Fruit fly (Drosophila melanogaster) whole organism, embryonic: ENCODE results near the gene dx.

Experiments
- Atf-2 ChIP-seq: fragments of 200-800 bp; sonication (Bioruptor generic); optimal IDR thresholded peaks from 2 replicates; lab custom pipeline; 2016; ENCODE audit warnings: missing biosample characterization, missing genetic modification characterization
- Bdp1 ChIP-seq: fragments of 200-800 bp; sonication (Bioruptor generic); optimal IDR thresholded peaks from 3 replicates; lab custom pipeline; 2016; ENCODE audit warnings: missing biosample characterization, missing genetic modification characterization
- C15 ChIP-seq: fragments of 200-800 bp; sonication (Bioruptor generic); IDR thresholded peaks from 3 replicates; pipeline ENCODE4 v1.3.6; 2022; ENCODE audit warnings: missing biosample characterization, missing genetic modification characterization
- CG10274 ChIP-seq: fragments of 200-800 bp; sonication (Bioruptor generic); optimal IDR thresholded peaks from 3 replicates; lab custom pipeline; 2017; ENCODE audit warnings: missing biosample characterization, mild to moderate bottlenecking, missing genetic modification characterization
- CG11398 ChIP-seq: fragments of 200-800 bp; sonication (Bioruptor generic); optimal IDR thresholded peaks from 2 replicates; lab custom pipeline; 2016; ENCODE audit warnings: missing biosample characterization, missing genetic modification characterization
- CG11560 ChIP-seq: fragments of 200-800 bp; sonication (Bioruptor generic); IDR thresholded peaks from 3 replicates; pipeline ENCODE4 v1.3.6; 2022; ENCODE audit warnings: missing biosample characterization, missing genetic modification characterization
- CG1233 ChIP-seq: fragments of 200-800 bp; sonication (Bioruptor generic); optimal IDR thresholded peaks from 4 replicates; lab custom pipeline; 2018; ENCODE audit warnings: missing biosample characterization, mild to moderate bottlenecking, missing genetic modification characterization
- CG12659 ChIP-seq: fragments of 200-800 bp; sonication (Bioruptor generic); optimal IDR thresholded peaks from 3 replicates; lab custom pipeline; 2017; ENCODE audit warnings: mild to moderate bottlenecking, missing biosample characterization, missing genetic modification reagents, missing genetic modification characterization
- CG12942 ChIP-seq: fragments of 200-800 bp; sonication (Bioruptor generic); optimal IDR thresholded peaks from 3 replicates; lab custom pipeline; 2016; ENCODE audit warnings: missing biosample characterization, missing genetic modification characterization
- CG15479 ChIP-seq: fragments of 200-800 bp; sonication (Bioruptor generic); optimal IDR thresholded peaks from 3 replicates; lab custom pipeline; 2019; ENCODE audit warnings: missing biosample characterization, mild to moderate bottlenecking, missing genetic modification characterization, moderate library complexity
- CG16863 ChIP-seq: fragments of 200-800 bp; sonication (Bioruptor generic); optimal IDR thresholded peaks from 3 replicates; lab custom pipeline; 2016; ENCODE audit warnings: missing biosample characterization, missing genetic modification characterization
- CG17829 ChIP-seq: fragments of 200-800 bp; optimal IDR thresholded peaks from 2 replicates; lab custom pipeline; 2019; ENCODE audit warnings: missing biosample characterization, mild to moderate bottlenecking, missing genetic modification characterization, moderate library complexity
- CG18476 ChIP-seq: fragments of 200-800 bp; sonication (Bioruptor generic); optimal IDR thresholded peaks from 2 replicates; lab custom pipeline; 2016; ENCODE audit warnings: missing biosample characterization, mild to moderate bottlenecking, missing genetic modification characterization
- CG2199 ChIP-seq: fragments of 200-800 bp; sonication (Bioruptor generic); IDR thresholded peaks from 3 replicates; pipeline ENCODE4 v1.3.6; 2022; ENCODE audit warnings: missing biosample characterization, missing genetic modification characterization
- CG30403 ChIP-seq: fragments of 200-800 bp; sonication (Bioruptor generic); optimal IDR thresholded peaks from 3 replicates; lab custom pipeline; 2016; ENCODE audit warnings: missing biosample characterization, missing genetic modification characterization
- CG33213 ChIP-seq: fragments of 200-800 bp; sonication (Bioruptor generic); optimal IDR thresholded peaks from 3 replicates; lab custom pipeline; 2016; ENCODE audit warnings: missing biosample characterization, missing genetic modification characterization
- CG3847 ChIP-seq: fragments of 200-800 bp; sonication (Bioruptor generic); IDR thresholded peaks from 2 replicates; pipeline ENCODE4 v1.3.6; 2022; ENCODE audit warnings: missing biosample characterization, missing genetic modification characterization
- CG4730 ChIP-seq: fragments of 200-800 bp; sonication (Bioruptor generic); IDR thresholded peaks from 2 replicates; pipeline ENCODE4 v1.3.6; 2022; ENCODE audit warnings: missing biosample characterization, missing genetic modification characterization
- CG7271 ChIP-seq: fragments of 200-800 bp; sonication (Bioruptor generic); optimal IDR thresholded peaks from 2 replicates; lab custom pipeline; 2018; ENCODE audit warnings: missing biosample characterization, mild to moderate bottlenecking, missing genetic modification characterization, moderate library complexity
- CG9609 ChIP-seq: fragments of 200-800 bp; sonication (Bioruptor generic); optimal IDR thresholded peaks from 3 replicates; lab custom pipeline; 2016; ENCODE audit warnings: missing biosample characterization, missing genetic modification characterization
- CG9932 ChIP-seq: fragments of 200-800 bp; sonication (Bioruptor generic); IDR thresholded peaks from 2 replicates; pipeline ENCODE4 v1.3.6; 2022; ENCODE audit warnings: missing biosample characterization, missing genetic modification characterization
- CTCF ChIP-seq: fragments of 200-800 bp; sonication (Bioruptor generic); optimal IDR thresholded peaks from 2 replicates; lab custom pipeline; 2017; ENCODE audit warnings: missing biosample characterization, mild to moderate bottlenecking, missing genetic modification characterization, moderate library complexity
- Camta ChIP-seq: fragments of 200-800 bp; sonication (Bioruptor generic); optimal IDR thresholded peaks from 2 replicates; lab custom pipeline; 2016; ENCODE audit warnings: missing biosample characterization, missing genetic modification characterization
- Dek ChIP-seq: fragments of 200-800 bp; sonication (Bioruptor generic); optimal IDR thresholded peaks from 3 replicates; lab custom pipeline; 2019; ENCODE audit warnings: missing biosample characterization, mild to moderate bottlenecking, missing genetic modification characterization, moderate library complexity
- Ets65A ChIP-seq: fragments of 200-800 bp; sonication (Bioruptor generic); peaks from one replicate; lab custom pipeline; 2016; ENCODE audit warnings: missing biosample characterization, missing genetic modification characterization
- Ets97D ChIP-seq: fragments of 200-800 bp; sonication (Bioruptor generic); optimal IDR thresholded peaks from 3 replicates; lab custom pipeline; 2016; ENCODE audit warnings: missing biosample characterization, missing genetic modification characterization
- Gsc ChIP-seq: fragments of 200-800 bp; sonication (Bioruptor generic); IDR thresholded peaks from 2 replicates; pipeline ENCODE4 v1.3.6; 2022; ENCODE audit warnings: missing biosample characterization, missing genetic modification characterization
- Mes4 ChIP-seq: fragments of 200-800 bp; sonication (Bioruptor generic); optimal IDR thresholded peaks from 2 replicates; lab custom pipeline; 2016; ENCODE audit warnings: missing biosample characterization, missing genetic modification characterization
- Nf-YB ChIP-seq: fragments of 200-800 bp; sonication (Bioruptor generic); optimal IDR thresholded peaks from 3 replicates; lab custom pipeline; 2019; ENCODE audit warnings: missing biosample characterization, mild to moderate bottlenecking, missing genetic modification characterization, moderate library complexity
- Poxn ChIP-seq: fragments of 200-800 bp; sonication (Bioruptor generic); IDR thresholded peaks from 2 replicates; pipeline ENCODE4 v1.3.6; 2022; ENCODE audit warnings: missing biosample characterization, missing genetic modification characterization
- Sox100B ChIP-seq: fragments of 200-800 bp; sonication (Bioruptor generic); optimal IDR thresholded peaks from 3 replicates; lab custom pipeline; 2018; ENCODE audit warnings: missing biosample characterization, mild to moderate bottlenecking, missing genetic modification characterization
- Stat92E ChIP-seq, 3 experiments: fragments of >200 bp in 2 of 3; fragments of 200-800 bp in 1 of 3; sonication (Bioruptor generic) in 1 of 3; optimal IDR thresholded peaks; 2 replicates each; lab custom pipeline; 2017 to 2019; ENCODE audit warnings: missing biosample characterization in 3 of 3, missing genetic modification characterization in 3 of 3, mild to moderate bottlenecking in 1 of 3, moderate library complexity in 1 of 3
- bab2 ChIP-seq: fragments of 200-800 bp; sonication (Bioruptor generic); optimal IDR thresholded peaks from 2 replicates; lab custom pipeline; 2016; ENCODE audit warnings: missing biosample characterization, missing genetic modification characterization
- chinmo ChIP-seq: fragments of 200-800 bp; sonication (Bioruptor generic); IDR thresholded peaks from 4 replicates; pipeline ENCODE4 v1.3.6; 2022; ENCODE audit warnings: missing biosample characterization, missing genetic modification characterization; ENCODE audit not compliant: partially characterized antibody
- crol ChIP-seq: fragments of 200-800 bp; sonication (Bioruptor generic); IDR thresholded peaks from 2 replicates; pipeline ENCODE4 v1.3.6; 2022; ENCODE audit warnings: missing biosample characterization, missing genetic modification characterization
- en ChIP-seq: fragments of 200-800 bp; sonication (Bioruptor generic); optimal IDR thresholded peaks from 2 replicates; lab custom pipeline; 2016; ENCODE audit warnings: missing biosample characterization, missing genetic modification characterization
- fd64A ChIP-seq: fragments of 200-800 bp; sonication (Bioruptor generic); optimal IDR thresholded peaks from 3 replicates; lab custom pipeline; 2018; ENCODE audit warnings: missing biosample characterization, mild to moderate bottlenecking, missing genetic modification characterization
- fru ChIP-seq: fragments of >200 bp; optimal IDR thresholded peaks from 2 replicates; lab custom pipeline; 2017
- gro ChIP-seq: fragments of 200-800 bp; sonication (Bioruptor generic); optimal IDR thresholded peaks from 2 replicates; lab custom pipeline; 2016; ENCODE audit warnings: missing biosample characterization, missing genetic modification characterization
- h ChIP-seq: fragments of >200 bp; optimal IDR thresholded peaks from 2 replicates; lab custom pipeline; 2017
- inv ChIP-seq: fragments of 200-800 bp; sonication (Bioruptor generic); IDR thresholded peaks from 2 replicates; pipeline ENCODE4 v1.3.6; 2022; ENCODE audit warnings: missing biosample characterization, missing genetic modification characterization; ENCODE audit not compliant: partially characterized antibody
- nerfin-2 ChIP-seq: fragments of 200-800 bp; sonication (Bioruptor generic); IDR thresholded peaks from 2 replicates; pipeline ENCODE4 v1.3.6; 2022; ENCODE audit warnings: missing biosample characterization, missing genetic modification characterization; ENCODE audit not compliant: partially characterized antibody
- slou ChIP-seq: fragments of 200-800 bp; sonication (Bioruptor generic); optimal IDR thresholded peaks from 3 replicates; lab custom pipeline; 2016; ENCODE audit warnings: missing biosample characterization, missing genetic modification characterization
- slp2 ChIP-seq: fragments of 200-800 bp; sonication (Bioruptor generic); optimal IDR thresholded peaks from 2 replicates; lab custom pipeline; 2016; ENCODE audit warnings: missing biosample characterization, missing genetic modification characterization
- so ChIP-seq: fragments of 200-800 bp; sonication (Bioruptor generic); IDR thresholded peaks from 3 replicates; pipeline ENCODE4 v1.3.6; 2022; ENCODE audit warnings: missing biosample characterization, missing genetic modification characterization
- ssp ChIP-seq: fragments of 200-800 bp; sonication (Bioruptor generic); IDR thresholded peaks from 2 replicates; pipeline ENCODE4 v1.3.6; 2022; ENCODE audit warnings: missing biosample characterization, missing genetic modification characterization
- zen2 ChIP-seq: fragments of 200-800 bp; sonication (Bioruptor generic); IDR thresholded peaks from 3 replicates; pipeline ENCODE4 v1.3.6; 2022; ENCODE audit warnings: missing biosample characterization, missing genetic modification characterization; ENCODE audit not compliant: partially characterized antibody

dx gene

dm6 chrX:6549428-6550117 lies 15.8 kb downstream of the dx start (continued):
- TF ChIP-seq CG1233 (GFP tag; lab: Kevin White, UChicago) (peak; percentile 95), CG18476 (peak; percentile 95), CG11398 (GFP tag; lab: Kevin White, UChicago) (peak; percentile 94), Sox100B (GFP tag; lab: Kevin White, UChicago) (peak; percentile 90), zen2 (no peak), CG16863 (GFP tag; lab: Kevin White, UChicago) (peak; percentile 94), nerfin-2 (no peak), CG9932 (GFP tag; lab: Robert Waterston, UW) (peak; percentile 98), Gsc (GFP tag; lab: Robert Waterston, UW) (peak; percentile 86), CG3847 (peak; percentile 96), fd64A (GFP tag; lab: Kevin White, UChicago) (peak; percentile 86), CG7271 (tag; lab: Kevin White, UChicago) (peak; percentile 85), Stat92E (GFP tag; optimal IDR thresholded peaks at IDR 0.05; lab: Kevin White, UChicago) (peak in 1 of 3 experiments; percentile 66), Camta (GFP tag; lab: Kevin White, UChicago) (peak; percentile 92), CG9609 (GFP tag; lab: Kevin White, UChicago) (peak; percentile 93), Bdp1 (GFP tag; lab: Kevin White, UChicago) (peak; percentile 84)

DNA sequence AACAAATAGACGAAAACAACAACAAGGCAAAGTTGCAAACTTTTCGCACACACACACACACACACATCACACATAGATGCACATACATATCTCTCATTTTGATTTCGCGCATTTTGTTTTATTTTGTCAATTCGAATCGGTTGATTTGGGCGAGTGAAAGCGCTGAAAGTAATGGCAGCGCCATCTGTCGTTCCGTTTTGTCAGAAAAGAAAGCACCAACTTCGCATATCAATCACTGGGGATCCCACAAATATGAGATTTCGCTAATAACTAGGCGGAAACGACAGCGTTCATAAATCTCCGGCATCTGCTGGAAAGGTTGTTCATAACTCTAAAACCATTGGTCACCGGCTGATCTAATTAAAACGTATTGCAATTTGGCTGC lies 16.3 kb downstream of the dx start:
- TF ChIP-seq CTCF (GFP tag; lab: Kevin White, UChicago) (peak; percentile 81), CG17829 (no peak)

DNA sequence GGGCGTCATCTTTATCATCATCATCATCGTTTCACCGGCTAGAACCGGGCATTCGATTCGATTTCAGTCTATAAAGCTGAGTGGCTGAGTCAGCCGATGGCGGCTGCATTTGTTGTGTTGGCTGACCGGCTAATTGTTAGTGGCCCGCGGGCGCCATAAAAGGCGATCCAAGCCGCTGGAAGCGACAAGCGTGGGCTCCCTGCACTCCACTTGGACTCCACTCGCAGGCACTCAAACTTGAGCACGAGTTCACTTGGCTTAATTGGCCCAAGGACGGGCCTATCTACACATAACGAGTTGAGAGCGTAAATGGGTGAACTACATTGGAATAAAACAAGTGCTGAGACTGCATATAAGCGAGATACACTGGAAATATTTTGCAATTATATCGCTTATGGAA lies 17.7 kb downstream of the dx start:
- no peak for TF ChIP-seq CG12659 (GFP tag; lab: Kevin White, UChicago)
- peak; percentile 76 for TF ChIP-seq Ets65A
- TF ChIP-seq Dek = no peak
- TF ChIP-seq gro (GFP tag; lab: Kevin White, UChicago) = no peak
- TF ChIP-seq chinmo (GFP tag; lab: Robert Waterston, UW) = peak; percentile 41; the same call in 1 of the 4 replicates
- no peak for TF ChIP-seq fru (lab: Kevin White, UChicago)
- TF ChIP-seq CG12942 (GFP tag; lab: Kevin White, UChicago) = no peak
- no peak for TF ChIP-seq en (GFP tag; lab: Kevin White, UChicago)
- no peak for TF ChIP-seq slp2 (GFP tag; lab: Kevin White, UChicago)
- no peak for TF ChIP-seq CG30403 (GFP tag; lab: Kevin White, UChicago)
- TF ChIP-seq so (GFP tag; lab: Robert Waterston, UW) = no peak
- no peak for TF ChIP-seq CG15479 (GFP tag; lab: Kevin White, UChicago)
- TF ChIP-seq C15 (GFP tag; lab: Robert Waterston, UW) = no peak

dm6 chrX:6571234-6571915 lies 37.6 kb downstream of the dx start:
- TF ChIP-seq ssp (GFP tag; lab: Robert Waterston, UW) (peak; percentile 73), Ets97D (GFP tag; lab: Kevin White, UChicago) (no peak), Poxn (no peak), crol (peak; percentile 46), Nf-YB (GFP tag; lab: Kevin White, UChicago) (peak; percentile 82), CG33213 (GFP tag; lab: Kevin White, UChicago) (no peak), CG10274 (GFP tag; lab: Kevin White, UChicago) (peak; percentile 62), CG2199 (GFP tag; lab: Robert Waterston, UW) (peak; percentile 40; the same call in 1 of the 3 replicates), CG4730 (GFP tag; lab: Robert Waterston, UW) (peak; percentile 58), CG11560 (tag; lab: Robert Waterston, UW) (peak; percentile 27; the same call in 1 of the 3 replicates), bab2 (GFP tag; lab: Kevin White, UChicago) (peak; percentile 48), slou (no peak), h (lab: Kevin White, UChicago) (no peak), Atf-2 (GFP tag; lab: Kevin White, UChicago) (peak; percentile 15), Mes4 (peak; percentile 41), inv (no peak), CG12942 (GFP tag; lab: Kevin White, UChicago) (peak; percentile 76)
